Worm (Caenorhabditis elegans): ENCODE results near the gene nhr-78.

DNA sequence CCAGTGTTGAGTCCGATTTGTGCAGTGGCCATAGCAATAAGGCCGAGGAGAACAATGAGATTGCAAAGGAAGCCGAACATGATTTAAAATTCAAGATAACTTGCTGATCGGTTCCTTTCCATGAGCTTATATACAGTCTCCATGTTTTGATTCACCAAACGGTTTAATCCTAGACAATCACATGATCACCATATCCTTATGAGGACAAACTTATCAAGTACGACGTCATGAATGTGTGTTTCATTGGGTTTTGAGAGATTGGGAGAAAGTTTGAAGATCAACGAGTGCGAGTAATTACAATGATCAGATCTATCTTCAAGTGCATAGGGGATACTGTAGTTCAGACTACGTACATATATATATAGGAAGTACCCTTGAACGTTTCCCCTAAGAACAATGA, 12.8 kb upstream of the nhr-78 start, which contains the start of gene dct-7:
- TF ChIP-seq ztf-11 (tag; optimal IDR thresholded peaks at IDR 0.05) (no peak), tbx-2 (tag; optimal IDR thresholded peaks at IDR 0.05) (no peak), ceh-82 (tag; optimal IDR thresholded peaks at IDR 0.05) (no peak), nhr-25 (tag; optimal IDR thresholded peaks at IDR 0.05) (no peak), pqm-1 (tag; optimal IDR thresholded peaks at IDR 0.05) (no peak), nhr-76 (tag; optimal IDR thresholded peaks at IDR 0.05) (no peak), elt-2 (tag; optimal IDR thresholded peaks at IDR 0.05) (no peak), zag-1 (tag; optimal IDR thresholded peaks at IDR 0.05) (no peak)
